Worm (Caenorhabditis elegans) whole organism, midembryonic: ENCODE results near the gene R10E4.3.

ENCODE experiments used
- T22C8.4 ChIP-seq: fragments of 200-800 bp; sonication (Bioruptor generic); IDR thresholded peaks from 2 replicates; pipeline ENCODE4 v1.3.6; 2022; ENCODE audit warnings: missing genetic modification characterization, missing compliant biosample characterization
- cog-1 ChIP-seq: sonication (generic microtip); optimal IDR thresholded peaks from 2 replicates; lab custom pipeline; 2016; ENCODE audit warnings: missing genetic modification characterization, missing compliant biosample characterization
- flt-1 ChIP-seq: fragments of 200-800 bp; sonication (Bioruptor generic); IDR thresholded peaks from 2 replicates; pipeline ENCODE4 v1.3.6; 2022; ENCODE audit warnings: missing genetic modification characterization, missing compliant biosample characterization
- klf-2 ChIP-seq: fragments of 200-800 bp; sonication (Bioruptor generic); conservative IDR thresholded peaks from 2 replicates; pipeline ENCODE4 v1.3.6; 2022; ENCODE audit warnings: missing genetic modification reagents, missing genetic modification characterization, missing compliant biosample characterization
- med-1 ChIP-seq: sonication (generic microtip); optimal IDR thresholded peaks from 2 replicates; lab custom pipeline; 2017; ENCODE audit warnings: missing genetic modification characterization, mild to moderate bottlenecking, missing compliant biosample characterization, antibody characterized with exemption, missing genetic modification reagents; ENCODE audit not compliant: insufficient read depth
- ref-1 ChIP-seq: fragments of 200-800 bp; sonication (Bioruptor generic); conservative IDR thresholded peaks from 2 replicates; pipeline ENCODE4 v1.3.6; 2022; ENCODE audit warnings: missing genetic modification reagents, missing genetic modification characterization, missing compliant biosample characterization
- tab-1 ChIP-seq: fragments of 200-800 bp; sonication (Bioruptor generic); IDR thresholded peaks from 2 replicates; pipeline ENCODE4 v1.3.6; 2022; ENCODE audit warnings: missing genetic modification characterization, missing compliant biosample characterization
- ztf-23 ChIP-seq: fragments of 200-800 bp; sonication (Bioruptor generic); IDR thresholded peaks from 2 replicates; pipeline ENCODE4 v1.3.6; 2022; ENCODE audit warnings: missing genetic modification reagents, missing genetic modification characterization, missing compliant biosample characterization
- ztf-29 ChIP-seq: fragments of 200-800 bp; sonication (Bioruptor generic); IDR thresholded peaks from 2 replicates; pipeline ENCODE4 v1.3.6; 2022; ENCODE audit warnings: missing genetic modification reagents, missing genetic modification characterization, missing compliant biosample characterization

The R10E4.3 gene

DNA sequence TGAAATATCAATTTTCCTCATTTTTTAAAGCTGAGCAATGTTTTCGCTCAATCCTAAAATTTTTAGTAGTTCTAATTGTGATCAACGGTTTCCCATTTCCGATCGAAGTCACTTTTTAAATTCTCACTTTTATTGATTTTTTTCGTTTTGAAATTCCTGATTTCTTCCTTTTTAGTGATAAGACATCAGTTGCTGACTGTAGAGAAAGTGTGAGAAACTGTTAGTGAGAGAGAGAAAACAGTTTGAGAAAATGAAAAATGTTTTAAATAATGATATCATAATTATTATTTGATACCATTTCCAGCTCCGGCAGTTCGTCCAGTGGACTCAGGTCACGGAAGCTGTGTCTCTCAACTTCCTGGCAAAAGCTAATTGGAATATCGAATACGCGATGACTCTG, 27.2 kb upstream of the R10E4.3 start:
- no peak for TF ChIP-seq med-1
- no peak for TF ChIP-seq cog-1
- no peak for TF ChIP-seq tab-1 (GFP tag; lab: Robert Waterston, UW)
- no peak for TF ChIP-seq flt-1 (GFP tag; lab: Robert Waterston, UW)
- TF ChIP-seq ztf-29 (GFP tag; lab: Robert Waterston, UW), result no peak
- TF ChIP-seq klf-2 (GFP tag; lab: Robert Waterston, UW), result no peak
- TF ChIP-seq ztf-23 (GFP tag; lab: Robert Waterston, UW), result no peak
- no peak for TF ChIP-seq ref-1
- TF ChIP-seq T22C8.4, result no peak

DNA sequence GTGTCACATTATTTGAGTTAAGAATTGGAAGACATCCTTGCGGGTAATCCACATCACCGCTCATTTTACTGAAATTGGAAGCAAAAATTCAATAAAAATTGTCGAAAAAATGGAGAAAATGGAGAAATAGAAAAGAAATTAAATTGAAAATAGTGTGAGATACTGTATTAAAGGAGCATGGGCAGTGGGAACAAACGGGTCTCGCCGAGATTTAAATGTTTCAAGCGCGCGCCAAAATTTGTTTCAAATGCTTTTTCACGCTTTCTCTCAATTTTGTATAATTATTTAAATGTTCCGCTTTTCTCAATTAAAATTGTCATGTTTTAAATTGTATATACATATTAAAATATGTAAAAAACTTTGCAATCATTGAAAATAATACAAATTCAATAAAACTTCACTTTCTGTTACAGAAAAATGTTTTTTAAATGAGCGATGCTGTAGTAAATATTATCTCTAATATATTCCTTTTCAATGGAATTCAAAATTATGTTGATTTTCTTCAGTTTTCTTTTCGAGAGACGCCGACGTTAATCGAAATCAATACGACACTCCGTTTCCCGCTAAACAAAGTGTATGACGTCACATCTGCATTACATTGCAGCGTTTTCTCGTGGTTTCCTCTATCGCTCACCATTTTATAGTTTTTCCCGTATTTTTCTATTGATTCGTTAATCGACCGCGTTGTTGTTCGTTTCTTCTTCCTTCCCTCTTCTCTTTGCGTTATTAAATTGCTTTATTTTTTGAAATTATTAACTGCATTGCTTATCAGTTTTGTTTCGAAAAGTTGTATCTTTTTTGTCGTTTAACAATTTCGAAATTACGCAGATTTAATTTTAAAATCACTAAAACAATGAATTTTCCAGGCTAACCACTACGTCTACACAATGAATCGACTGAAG, 26.0 kb upstream of the R10E4.3 start, which contains the start of the genes evl-14 and dcn-1:
evl-14 (minus strand) TSS at position 68 of the 902 bp plus-strand sequence.
dcn-1 (plus strand) TSS at position 852 of the 902 bp plus-strand sequence.
- TF ChIP-seq cog-1 (peak; percentile 41), klf-2 (GFP tag; lab: Robert Waterston, UW) (no peak), flt-1 (GFP tag; lab: Robert Waterston, UW) (peak; percentile 49; the same call in 1 of the 2 replicates)

DNA sequence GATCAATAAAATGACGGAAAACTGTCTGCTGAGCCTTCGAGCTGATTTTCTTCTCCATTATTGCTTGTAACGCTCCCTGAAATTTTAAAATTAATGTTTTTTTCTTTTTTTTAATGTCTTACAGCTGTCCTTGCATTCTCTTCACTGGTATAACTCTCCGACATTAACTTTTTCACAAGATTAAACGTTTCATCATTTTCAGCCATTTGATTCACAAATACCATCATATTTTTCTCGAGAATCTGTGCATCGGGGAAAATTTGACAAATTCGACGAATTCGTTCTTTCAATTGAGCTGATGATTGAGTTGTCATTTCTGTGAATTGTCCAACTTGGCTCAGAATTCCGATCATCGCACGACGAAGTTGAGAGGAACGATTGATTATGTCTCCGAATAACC, 22.0 kb upstream of the R10E4.3 start:
- TF ChIP-seq ztf-23 (GFP tag; lab: Robert Waterston, UW), result no peak
- TF ChIP-seq cog-1, result no peak
- TF ChIP-seq tab-1 (GFP tag; lab: Robert Waterston, UW), result no peak
- TF ChIP-seq ref-1, result no peak
- TF ChIP-seq flt-1 (GFP tag; lab: Robert Waterston, UW), result no peak
- TF ChIP-seq med-1, result no peak
- no peak for TF ChIP-seq ztf-29 (GFP tag; lab: Robert Waterston, UW)
- TF ChIP-seq klf-2 (GFP tag; lab: Robert Waterston, UW), result no peak
- TF ChIP-seq T22C8.4, result no peak

DNA sequence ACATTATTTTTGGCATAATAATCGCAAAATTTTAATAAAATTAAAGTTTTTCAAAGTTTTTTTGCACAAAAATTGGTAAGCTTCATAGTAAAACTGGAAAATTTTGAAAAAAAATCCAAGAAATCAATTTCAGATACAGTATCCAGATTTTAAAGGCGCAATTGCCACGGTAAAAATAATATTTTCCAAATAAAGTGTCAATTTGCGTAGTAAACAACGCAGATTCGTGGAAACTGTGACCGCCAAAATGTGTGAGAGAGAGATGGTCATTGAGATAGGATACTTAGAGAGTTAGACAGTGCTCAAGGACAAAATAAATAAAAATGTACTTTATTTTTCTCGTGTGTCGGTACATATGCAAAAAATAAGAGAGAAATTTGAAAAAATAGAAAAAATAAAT, 15.5 kb upstream of the R10E4.3 start:
- no peak for TF ChIP-seq T22C8.4

DNA sequence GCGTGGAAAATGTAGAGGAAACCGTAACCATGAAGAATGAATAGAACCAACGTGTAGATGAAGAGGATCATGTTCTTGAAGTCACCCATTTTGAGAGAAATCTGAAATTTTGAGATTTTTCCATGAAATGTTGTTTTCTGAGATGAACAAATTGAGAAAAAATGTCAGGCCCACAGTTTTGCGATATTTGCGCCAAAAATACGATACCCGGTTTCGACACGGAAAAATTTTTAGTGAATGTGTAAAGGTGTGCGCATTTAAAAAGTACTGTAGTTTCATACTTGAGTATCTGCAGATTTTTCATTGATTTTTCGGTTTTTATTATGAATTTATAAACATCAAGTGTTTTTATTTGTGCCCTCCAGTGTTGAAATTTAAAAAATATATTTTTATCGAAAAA, 15.0 kb upstream of the R10E4.3 start, which contains the start of gene R10E4.9:
R10E4.9 (minus strand) TSS at position 101 of the 400 bp plus-strand sequence.
- TF ChIP-seq ztf-23 (GFP tag; lab: Robert Waterston, UW), result no peak
- TF ChIP-seq klf-2 (GFP tag; lab: Robert Waterston, UW), result no peak
- TF ChIP-seq flt-1 (GFP tag; lab: Robert Waterston, UW), result no peak
- TF ChIP-seq tab-1 (GFP tag; lab: Robert Waterston, UW), result no peak
- no peak for TF ChIP-seq cog-1
- TF ChIP-seq ref-1, result no peak
- no peak for TF ChIP-seq ztf-29 (GFP tag; lab: Robert Waterston, UW)
- no peak for TF ChIP-seq med-1
- no peak for TF ChIP-seq T22C8.4

DNA sequence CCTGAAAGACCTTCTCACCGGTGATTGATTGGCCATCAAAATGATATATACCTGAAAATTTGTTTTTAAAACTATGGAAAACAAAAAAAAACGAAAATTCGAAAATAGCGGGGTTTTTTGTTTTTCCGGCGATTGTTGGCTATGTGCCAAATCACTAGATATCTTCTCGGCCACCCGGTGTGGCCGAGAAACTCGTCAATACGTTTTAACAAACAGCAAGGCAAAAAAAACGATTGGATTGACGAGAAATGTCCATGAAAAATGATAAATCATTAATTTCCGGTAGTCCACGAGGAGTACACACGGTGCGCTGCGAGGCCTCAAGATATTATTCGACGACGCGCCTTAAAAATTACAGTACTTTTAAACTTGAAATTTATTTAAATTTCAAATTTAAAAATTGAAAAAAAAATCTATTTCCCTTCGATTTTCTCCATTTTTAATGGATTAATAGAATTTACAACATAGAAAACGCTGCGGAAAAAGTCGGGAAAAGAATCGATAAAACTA, 13.8 kb upstream of the R10E4.3 start, which contains the start of gene R10E4.11:
R10E4.11 (minus strand) TSS at position 51 of the 510 bp plus-strand sequence.
- no peak for TF ChIP-seq med-1
- no peak for TF ChIP-seq ref-1
- no peak for TF ChIP-seq klf-2 (GFP tag; lab: Robert Waterston, UW)
- no peak for TF ChIP-seq tab-1 (GFP tag; lab: Robert Waterston, UW)
- no peak for TF ChIP-seq ztf-29 (GFP tag; lab: Robert Waterston, UW)
- no peak for TF ChIP-seq flt-1 (GFP tag; lab: Robert Waterston, UW)
- no peak for TF ChIP-seq ztf-23 (GFP tag; lab: Robert Waterston, UW)

DNA sequence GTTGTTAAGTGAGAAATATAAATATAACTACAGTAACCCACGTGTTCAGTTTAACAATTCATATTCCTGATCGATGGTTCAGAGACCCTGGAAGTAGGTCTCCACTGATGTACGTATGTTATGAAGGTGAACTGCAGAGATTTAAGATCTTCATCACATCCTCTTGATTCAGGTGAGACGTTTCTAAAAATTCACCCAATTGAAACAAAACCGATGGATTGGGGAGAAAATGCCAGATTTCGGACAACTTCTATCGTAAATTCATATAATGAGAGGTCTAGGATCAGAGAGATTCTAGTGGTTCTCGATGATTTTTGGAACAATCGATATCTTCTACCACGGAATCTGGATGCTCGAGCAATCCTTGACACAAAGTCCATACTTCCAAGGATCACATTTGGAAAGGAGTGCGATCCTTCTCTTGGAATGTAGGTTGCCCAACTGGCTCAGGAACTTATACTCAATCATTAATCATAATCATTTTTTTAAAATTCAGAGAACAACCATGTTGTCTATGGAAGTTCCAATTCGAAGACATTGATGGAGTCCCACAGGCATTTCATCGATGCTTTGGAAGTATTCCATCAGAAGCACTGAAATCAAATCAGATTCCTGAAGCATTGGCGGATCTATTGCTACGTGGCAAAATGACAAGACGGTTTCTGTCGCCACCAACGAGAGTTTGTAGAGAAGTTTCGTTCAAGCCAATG, 7.0 kb upstream of the R10E4.3 start, which contains the start of the genes nth-1 and R10E4.7:
nth-1 (minus strand) TSS at position 101 of the 710 bp plus-strand sequence.
R10E4.7 (plus strand) TSS at position 660 of the 710 bp plus-strand sequence.
- TF ChIP-seq T22C8.4, result no peak
- no peak for TF ChIP-seq tab-1 (GFP tag; lab: Robert Waterston, UW)
- no peak for TF ChIP-seq cog-1
- TF ChIP-seq med-1, result no peak
- TF ChIP-seq flt-1 (GFP tag; lab: Robert Waterston, UW), result no peak
- TF ChIP-seq ref-1, result no peak
- TF ChIP-seq klf-2 (GFP tag; lab: Robert Waterston, UW), result no peak
- no peak for TF ChIP-seq ztf-29 (GFP tag; lab: Robert Waterston, UW)
- no peak for TF ChIP-seq ztf-23 (GFP tag; lab: Robert Waterston, UW)

DNA sequence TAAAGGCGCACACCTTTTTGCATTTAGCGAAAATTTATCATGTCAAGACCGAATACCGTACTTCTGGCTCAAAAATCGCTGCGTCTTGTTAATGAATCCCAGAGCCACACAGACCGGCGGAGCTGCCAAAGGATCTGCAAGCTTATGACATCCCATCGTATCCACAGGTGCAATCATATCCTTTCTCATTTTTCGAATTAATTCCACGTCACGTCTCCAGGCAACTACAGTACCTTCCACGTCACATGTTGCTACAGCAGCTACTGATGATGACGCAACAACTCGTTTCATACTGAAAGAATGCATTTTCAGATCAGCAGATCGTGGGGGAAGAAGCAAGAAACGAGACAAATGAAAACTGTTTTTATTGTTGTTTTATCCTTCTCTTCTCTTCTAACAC, 5.8 kb upstream of the R10E4.3 start, which contains the start of gene R10E4.6:
R10E4.6 (plus strand) TSS at position 301 of the 400 bp plus-strand sequence.
- TF ChIP-seq ref-1, result no peak
- no peak for TF ChIP-seq tab-1 (GFP tag; lab: Robert Waterston, UW)
- TF ChIP-seq flt-1 (GFP tag; lab: Robert Waterston, UW), result no peak
- no peak for TF ChIP-seq T22C8.4
- no peak for TF ChIP-seq klf-2 (GFP tag; lab: Robert Waterston, UW)
- no peak for TF ChIP-seq ztf-23 (GFP tag; lab: Robert Waterston, UW)
- TF ChIP-seq ztf-29 (GFP tag; lab: Robert Waterston, UW), result no peak
- no peak for TF ChIP-seq med-1
- TF ChIP-seq cog-1, result no peak

DNA sequence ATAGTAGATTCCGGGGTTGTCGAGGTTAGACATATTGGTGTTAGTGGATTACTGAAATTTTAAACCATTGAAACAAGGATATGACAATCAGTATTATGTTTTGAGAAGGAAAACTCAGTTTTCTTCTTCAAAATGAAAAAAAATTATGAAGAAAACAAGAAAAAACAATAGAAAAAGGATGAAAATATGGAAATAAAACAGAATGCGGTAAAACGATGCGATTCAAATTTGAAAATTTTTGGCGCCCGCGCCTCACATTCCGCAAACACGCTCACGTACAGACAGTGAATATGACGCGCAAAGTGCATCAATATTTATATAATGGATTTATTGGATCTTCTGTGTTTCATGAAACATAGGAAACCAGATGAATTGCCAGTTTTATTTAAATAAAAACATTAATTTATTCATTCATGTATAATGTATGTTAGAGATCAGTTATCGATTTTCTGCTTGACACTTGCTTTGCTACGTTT, 4.0 kb upstream of the R10E4.3 start, which contains the start of gene mcm-5:
mcm-5 (minus strand) TSS at position 51 of the 476 bp plus-strand sequence.
- TF ChIP-seq flt-1 (GFP tag; lab: Robert Waterston, UW) (no peak), T22C8.4 (no peak), tab-1 (GFP tag; lab: Robert Waterston, UW) (no peak), cog-1 (no peak), klf-2 (GFP tag; lab: Robert Waterston, UW) (no peak), ztf-29 (GFP tag; lab: Robert Waterston, UW) (no peak), ref-1 (no peak)
